Fruit fly (Drosophila melanogaster) whole organism, larva: ENCODE data around the gene htl.

Experiments
- noc ChIP-seq: fragments of 200-800 bp; sonication (Bioruptor generic); optimal IDR thresholded peaks from 3 replicates; lab custom pipeline; 2019; ENCODE audit warnings: missing biosample characterization, mild to moderate bottlenecking, missing genetic modification characterization, moderate library complexity

htl gene

dm6 chr3R:18050585-18050984 lies 2.2 kb downstream of the htl start:
- TF ChIP-seq noc (tag; lab: Kevin White, UChicago): no peak

- no peak for TF ChIP-seq noc (tag; lab: Kevin White, UChicago)
Observed at dm6 chr3R:18050016-18050556, 2.7 kb downstream of the htl start.

DNA sequence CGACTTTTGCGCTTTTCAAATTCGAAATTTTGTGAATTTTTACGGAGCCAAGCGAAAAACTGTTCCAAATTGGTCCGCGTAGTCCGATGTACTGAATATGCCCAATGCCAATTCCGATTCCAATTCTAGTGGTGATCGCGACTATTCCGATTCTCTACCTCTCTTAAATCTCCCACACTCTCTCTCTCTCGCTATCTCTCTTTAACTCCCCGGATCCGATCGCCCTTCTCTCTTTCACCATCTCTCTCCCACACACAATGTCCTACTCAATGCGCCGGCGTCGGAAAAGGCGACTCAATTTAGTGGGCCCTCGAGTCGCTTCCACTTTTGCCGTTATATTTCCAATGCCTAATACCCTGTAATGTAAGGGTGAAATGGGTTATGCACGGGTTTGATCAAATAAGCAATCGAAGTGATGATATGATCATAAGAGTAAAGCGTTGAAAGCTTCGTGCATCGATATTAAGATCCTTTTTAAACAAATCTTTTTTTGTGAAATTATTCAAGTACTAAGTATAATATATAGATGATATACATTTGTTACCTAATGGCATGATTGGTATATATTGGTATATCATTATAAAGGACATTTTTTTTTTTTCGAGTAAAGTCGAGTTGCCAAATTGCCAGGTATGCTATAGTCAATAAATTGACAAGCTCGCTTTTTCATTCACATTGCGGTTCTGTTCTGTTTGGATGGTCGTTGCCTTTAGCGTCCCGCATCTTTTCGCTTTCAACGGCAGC lies 3.3 kb downstream of the htl start:
- peak; percentile 10 for TF ChIP-seq noc (tag; lab: Kevin White, UChicago)

DNA sequence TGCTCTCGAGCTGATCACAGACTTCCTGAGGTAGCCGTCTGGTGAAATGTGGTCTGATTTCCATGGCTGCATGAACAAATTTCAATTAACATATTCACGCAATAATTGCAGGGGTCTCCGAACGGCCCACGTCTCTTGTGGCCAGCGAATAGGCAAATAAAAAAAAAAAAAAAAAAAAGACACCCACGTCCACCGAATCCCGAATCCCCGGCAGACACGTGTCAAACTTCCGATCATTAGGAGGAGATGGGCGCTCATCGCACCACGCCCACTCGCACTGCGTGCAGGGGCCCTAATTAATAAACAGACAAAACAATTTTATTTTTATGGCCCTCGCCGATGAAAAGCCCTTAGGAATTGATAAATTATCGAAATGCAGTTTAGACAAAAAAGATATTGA lies 9.2 kb downstream of the htl start:
- no peak for TF ChIP-seq noc (tag; lab: Kevin White, UChicago)

DNA sequence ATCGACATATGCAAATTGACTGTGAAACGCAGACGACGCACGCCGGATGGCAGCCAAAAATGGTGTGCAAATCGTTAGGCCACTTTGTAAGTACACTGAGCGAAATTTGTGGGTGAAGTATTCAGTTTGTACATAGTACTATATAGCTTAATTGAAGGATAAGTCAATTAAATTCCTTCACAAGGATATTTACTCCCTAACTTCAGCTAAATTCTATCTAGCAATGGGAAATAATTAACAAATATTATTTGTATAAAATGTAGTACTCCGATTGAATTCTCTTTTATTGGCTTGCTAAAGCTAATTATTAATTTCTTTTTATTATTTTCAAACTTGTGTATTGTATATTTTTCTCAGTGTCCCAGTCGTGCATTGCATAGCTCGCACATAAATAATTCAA lies 23.7 kb downstream of the htl start:
- TF ChIP-seq noc (tag; lab: Kevin White, UChicago): no peak

DNA sequence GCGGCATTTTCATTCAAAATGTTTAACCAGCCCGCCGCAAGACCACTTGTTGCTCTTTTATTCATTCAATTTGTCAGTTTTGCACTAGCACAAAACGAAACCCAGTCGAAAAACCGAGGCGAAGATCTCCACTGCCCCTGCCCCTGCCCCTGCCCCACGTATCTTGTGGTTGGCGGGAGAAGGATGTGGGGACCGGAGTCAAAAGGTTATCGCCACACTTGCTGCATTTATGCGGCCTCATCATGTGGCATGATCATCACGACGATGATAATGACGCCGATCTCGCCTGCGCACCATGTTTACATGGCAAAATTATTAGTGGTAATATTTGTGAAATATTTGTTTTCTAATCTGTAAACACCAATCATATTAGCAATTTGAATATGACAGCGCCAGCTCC lies 25.0 kb downstream of the htl start:
- TF ChIP-seq noc (tag; lab: Kevin White, UChicago): no peak

- no peak for TF ChIP-seq noc (tag; lab: Kevin White, UChicago)
Observed at dm6 chr3R:18027307-18027706, 25.5 kb downstream of the htl start.

DNA sequence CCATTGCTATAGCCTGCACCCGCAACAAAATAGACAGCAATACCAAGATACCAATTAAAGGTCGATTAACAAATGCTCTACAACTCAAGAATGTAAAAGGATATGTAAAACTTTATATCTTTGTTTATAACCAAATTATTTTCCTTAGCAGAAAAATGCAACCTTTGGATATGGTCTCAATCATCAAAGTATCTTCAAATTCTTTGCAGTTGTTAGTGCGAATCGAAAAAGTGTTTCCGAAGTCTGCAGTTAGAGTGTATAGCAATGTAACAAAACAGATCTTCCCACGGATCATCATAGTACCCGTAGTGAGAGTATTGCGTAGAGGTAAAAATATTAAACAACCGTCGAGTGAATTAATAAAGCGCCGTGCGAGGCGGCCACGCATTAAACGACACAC lies 26.2 kb downstream of the htl start:
- TF ChIP-seq noc (tag; lab: Kevin White, UChicago): no peak

dm6 chr3R:18023407-18023806 lies 29.4 kb downstream of the htl start, which contains the start of gene CG7794:
CG7794 (plus strand) TSS chr3R:18023707.
- no peak for TF ChIP-seq noc (tag; lab: Kevin White, UChicago)

DNA sequence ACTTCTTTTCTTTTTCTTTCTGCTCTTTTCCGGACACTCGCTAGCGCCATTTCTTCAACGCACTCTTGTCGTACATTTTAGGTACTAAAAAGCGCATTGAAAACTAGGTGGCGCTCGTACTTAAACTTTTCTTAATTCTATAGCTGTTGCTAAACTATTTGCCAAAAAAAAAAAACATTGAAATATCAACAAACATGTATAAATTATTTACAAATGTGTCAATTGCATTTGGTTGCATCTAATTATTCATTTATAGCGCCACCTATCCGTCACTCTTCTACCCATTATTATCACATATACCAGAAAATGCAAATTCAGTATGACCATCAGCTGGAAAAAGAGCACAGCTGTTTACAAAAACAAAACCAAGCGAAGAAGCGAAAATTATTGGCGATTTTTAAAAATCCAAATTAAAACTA lies 31.5 kb downstream of the htl start, which contains the start of gene CG7785:
Gene CG7785, plus strand, starts transcription at position 340 of the 419 bp plus-strand sequence.
- no peak for TF ChIP-seq noc (tag; lab: Kevin White, UChicago)

dm6 chr3R:18018828-18019461 lies 33.8 kb downstream of the htl start, which contains the start of gene DNaseII:
DNaseII (plus strand) TSS chr3R:18019375.
- peak; percentile 80 for TF ChIP-seq noc (tag; lab: Kevin White, UChicago)

DNA sequence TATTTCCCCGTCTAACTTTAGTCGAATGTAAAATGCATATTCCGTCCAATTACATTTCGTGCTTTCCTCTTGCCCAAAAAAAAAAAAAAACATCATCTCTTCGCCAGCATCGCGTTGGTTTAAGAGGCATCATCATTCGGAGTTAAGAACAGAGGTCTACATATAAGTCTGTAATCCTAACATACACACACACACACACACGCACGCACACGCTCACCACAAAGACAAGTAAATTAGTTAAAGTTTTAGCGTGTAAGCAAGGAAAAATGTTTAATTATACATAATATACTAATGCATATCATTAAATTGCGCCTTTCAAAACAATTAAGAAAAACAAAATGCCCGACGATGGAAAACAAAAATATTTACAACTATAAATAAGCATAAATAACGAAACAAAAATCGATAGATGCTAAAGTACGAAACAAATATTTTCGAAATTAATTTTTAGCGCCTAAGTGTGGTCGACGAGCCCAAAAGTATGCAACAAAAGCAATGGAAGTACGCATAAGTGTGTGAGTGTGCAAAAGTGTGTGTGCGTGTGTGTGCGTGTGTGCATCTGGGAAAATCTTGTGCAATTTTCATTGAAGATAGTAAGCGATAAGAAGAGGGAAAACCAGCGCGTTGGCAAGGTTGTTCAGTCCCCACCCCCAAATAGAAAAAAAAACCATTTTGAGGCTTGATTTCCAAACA lies 36.9 kb downstream of the htl start:
- TF ChIP-seq noc (tag; lab: Kevin White, UChicago): no peak

- no peak for TF ChIP-seq noc (tag; lab: Kevin White, UChicago)
Observed at dm6 chr3R:18013149-18013548, 39.6 kb downstream of the htl start.

DNA sequence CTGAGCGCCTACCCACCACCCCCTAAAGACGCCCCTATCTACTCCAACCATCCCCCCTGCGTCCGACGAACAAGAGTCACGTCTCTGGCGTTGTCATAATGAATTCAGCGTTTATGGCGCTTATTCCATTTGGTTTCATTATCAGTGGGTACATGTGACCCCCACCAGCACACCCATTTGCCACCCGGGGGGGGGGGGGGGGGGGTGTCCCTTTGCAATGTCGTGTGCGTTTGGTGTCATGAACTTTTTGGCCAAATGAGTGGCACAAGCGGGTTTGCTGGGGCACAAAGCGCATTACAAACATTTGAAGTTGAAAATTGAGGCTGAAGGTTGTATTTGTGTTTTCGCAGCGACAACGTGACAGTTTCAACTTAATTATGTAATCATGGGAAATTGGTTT lies 46.3 kb downstream of the htl start:
- no peak for TF ChIP-seq noc (tag; lab: Kevin White, UChicago)

DNA sequence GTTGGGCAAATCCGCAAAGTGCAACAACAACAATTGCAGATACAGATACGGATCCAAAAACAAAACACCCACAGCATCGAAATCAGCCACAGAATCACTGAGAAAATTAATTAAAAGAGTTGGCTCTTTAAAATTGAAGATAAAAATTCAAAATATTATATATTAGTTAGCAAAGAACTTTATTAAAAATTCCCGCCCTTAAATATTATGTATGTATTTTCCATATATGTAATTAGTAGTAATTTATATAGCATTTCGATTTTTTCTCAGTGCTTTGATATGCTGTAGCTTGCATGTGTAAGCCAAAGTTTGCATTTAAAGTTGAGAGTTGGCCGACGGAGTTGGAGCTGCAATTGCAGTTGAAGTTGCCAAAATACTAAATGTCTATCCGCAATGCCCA lies 48.1 kb downstream of the htl start:
- no peak for TF ChIP-seq noc (tag; lab: Kevin White, UChicago)
